Fruit fly (Drosophila melanogaster): ENCODE measurements around the gene Ance.

DNA sequence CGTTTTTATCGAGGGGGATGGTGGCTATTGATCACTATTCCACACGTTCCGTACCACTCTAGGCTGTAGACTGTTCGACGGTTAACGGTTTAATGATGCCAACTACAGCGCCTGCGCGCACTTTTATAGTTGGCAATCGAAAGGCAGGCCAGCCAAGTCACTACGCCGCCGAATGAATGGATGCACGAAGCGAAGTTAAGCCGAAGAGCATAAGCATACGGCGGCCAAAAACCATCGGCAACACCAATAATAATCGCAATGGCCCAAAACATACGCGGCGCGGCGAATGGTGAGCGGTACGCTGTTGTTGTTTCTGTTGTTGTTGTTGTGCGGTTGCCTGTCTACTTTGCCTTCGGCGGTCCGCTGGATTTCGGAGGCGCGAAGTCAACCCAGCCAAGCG, 18.0 kb downstream of the Ance start, which contains the start of gene Vajk1:
- TF ChIP-seq pan (optimal IDR thresholded peaks at IDR 0.05) (no peak), h (GFP tag; optimal IDR thresholded peaks at IDR 0.05) (no peak), jim (GFP tag; optimal IDR thresholded peaks at IDR 0.05) (no peak), Dif (GFP tag; optimal IDR thresholded peaks at IDR 0.05; ENCODE audit: partially characterized antibody) (no peak), ey (GFP tag; optimal IDR thresholded peaks at IDR 0.05) (no peak), Hr78 (GFP tag; optimal IDR thresholded peaks at IDR 0.05) (no peak)

All from whole organism, wandering third instar larva.